Fruit fly (Drosophila melanogaster): ENCODE measurements around the gene Taf1.

Gene Taf1

DNA sequence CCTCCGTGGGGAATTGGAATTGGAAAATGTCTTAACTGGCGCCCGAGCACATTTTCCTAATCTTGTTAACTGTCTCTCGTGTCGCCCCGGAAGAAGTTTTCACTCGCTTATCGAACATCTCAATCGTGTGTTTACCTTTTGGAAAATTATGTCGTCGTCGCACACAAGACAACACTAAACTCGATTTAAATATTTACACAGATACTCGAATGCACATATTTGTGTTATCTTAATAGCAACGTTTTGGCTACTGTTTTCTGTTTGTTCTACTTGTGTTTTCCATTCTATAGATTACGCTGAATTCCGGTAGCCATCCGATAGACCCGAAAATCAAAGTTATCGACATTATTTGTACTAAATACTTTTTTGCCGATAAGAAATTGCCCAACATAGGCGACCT, 20.6 kb downstream of the Taf1 start (continued):
- TF ChIP-seq CG2199 (GFP tag; IDR thresholded peaks at IDR 0.05) (no peak), z (GFP tag; IDR thresholded peaks at IDR 0.05) (no peak), CG2678 (tag; optimal IDR thresholded peaks at IDR 0.05) (peak; percentile 39), HLH3B (GFP tag; IDR thresholded peaks at IDR 0.05) (no peak), CG7987 (GFP tag; optimal IDR thresholded peaks at IDR 0.05) (peak; percentile 54), bigmax (GFP tag; optimal IDR thresholded peaks at IDR 0.05) (no peak), CG1529 (GFP tag; optimal IDR thresholded peaks at IDR 0.05) (peak; percentile 35), Ptx1 (GFP tag; IDR thresholded peaks at IDR 0.05) (no peak), CG17829 (tag; optimal IDR thresholded peaks at IDR 0.05) (peak; percentile 13), br (optimal IDR thresholded peaks at IDR 0.05) (no peak), CG6254 (GFP tag; optimal IDR thresholded peaks at IDR 0.05) (peak; percentile 32), wek (GFP tag; optimal IDR thresholded peaks at IDR 0.05) (peak; percentile 62), CG10267 (tag; optimal IDR thresholded peaks at IDR 0.05) (peak; percentile 26), Nf-YC (tag; optimal IDR thresholded peaks at IDR 0.05) (no peak), CG11696 (GFP tag; IDR thresholded peaks at IDR 0.05) (no peak), CG34376 (GFP tag; optimal IDR thresholded peaks at IDR 0.05) (no peak), crc (GFP tag; optimal IDR thresholded peaks at IDR 0.05) (no peak), schlank (tag; optimal IDR thresholded peaks at IDR 0.05) (no peak), so (GFP tag; IDR thresholded peaks at IDR 0.05) (no peak), Sry-β (GFP tag; optimal IDR thresholded peaks at IDR 0.05) (peak; percentile 10), GATAe (GFP tag; conservative IDR thresholded peaks at IDR 0.05) (no peak), CG9817 (tag; optimal IDR thresholded peaks at IDR 0.05) (no peak), psq (GFP tag; optimal IDR thresholded peaks at IDR 0.05) (no peak), vnd (GFP tag; IDR thresholded peaks at IDR 0.05; ENCODE audit: partially characterized antibody) (no peak), mam (GFP tag; optimal IDR thresholded peaks at IDR 0.05) (no peak), jigr1 (GFP tag; IDR thresholded peaks at IDR 0.05) (no peak), CG6654 (GFP tag; optimal IDR thresholded peaks at IDR 0.05) (no peak), da (GFP tag; optimal IDR thresholded peaks at IDR 0.05) (peak; percentile 46), sens (GFP tag) (peak; percentile 85), chn (GFP tag; optimal IDR thresholded peaks at IDR 0.05) (no peak)

- peak; percentile 24 for TF ChIP-seq Nf-YC (tag; optimal IDR thresholded peaks at IDR 0.05)
- TF ChIP-seq sens-2 (GFP tag; IDR thresholded peaks at IDR 0.05): no peak
- TF ChIP-seq cg (GFP tag; optimal IDR thresholded peaks at IDR 0.05): peak; percentile 44
- no peak for TF ChIP-seq NC2β (GFP tag; optimal IDR thresholded peaks at IDR 0.05)
- TF ChIP-seq sqz (GFP tag; optimal IDR thresholded peaks at IDR 0.05): peak; percentile 28
- peak; percentile 60 for TF ChIP-seq Nf-YB (GFP tag; optimal IDR thresholded peaks at IDR 0.05)
- peak; percentile 55 for TF ChIP-seq pros (GFP tag; optimal IDR thresholded peaks at IDR 0.05)
Measured at dm6 chr3R:6668234-6668633, 21.5 kb downstream of the Taf1 start.

dm6 chr3R:6672303-6673007, 25.8 kb downstream of the Taf1 start:
- TF ChIP-seq CG7963 (GFP tag; IDR thresholded peaks at IDR 0.05; ENCODE audit: partially characterized antibody) (peak; percentile 59; the same call in 2 of the 3 replicates), ewg (GFP tag; optimal IDR thresholded peaks at IDR 0.05) (no peak), CG14860 (GFP tag; IDR thresholded peaks at IDR 0.05; ENCODE audit: partially characterized antibody) (peak; percentile 67), Hmx (GFP tag; optimal IDR thresholded peaks at IDR 0.05) (no peak), klu (GFP tag; IDR thresholded peaks at IDR 0.05) (no peak), nerfin-1 (tag; optimal IDR thresholded peaks at IDR 0.05) (no peak), CG7556 (GFP tag; optimal IDR thresholded peaks at IDR 0.05) (peak; percentile 49), CG2129 (GFP tag; IDR thresholded peaks at IDR 0.05; ENCODE audit: partially characterized antibody) (peak; percentile 38; the same call in 1 of the 2 replicates), CG16813 (GFP tag; IDR thresholded peaks at IDR 0.05; ENCODE audit: partially characterized antibody) (peak; percentile 74), unc-4 (GFP tag; IDR thresholded peaks at IDR 0.05; ENCODE audit: partially characterized antibody) (0 out of 2 replicates have a peak, but pooled peaks have one; percentile 26), CG14710 (tag; optimal IDR thresholded peaks at IDR 0.05) (peak; percentile 28), inv (GFP tag; IDR thresholded peaks at IDR 0.05; ENCODE audit: partially characterized antibody) (peak; percentile 47; the same call in 1 of the 2 replicates), Blimp-1 (GFP tag; optimal IDR thresholded peaks at IDR 0.05) (peak; percentile 64)

All from whole organism, embryonic.